Fruit fly (Drosophila melanogaster) whole organism, prepupa: ENCODE results near the gene ohgt.

Experiments
- Blimp-1 ChIP-seq: fragments of 200-800 bp; sonication (Bioruptor generic); optimal IDR thresholded peaks from 3 replicates; lab custom pipeline; 2017; ENCODE audit warnings: missing biosample characterization, missing genetic modification characterization, mild to moderate bottlenecking, moderate library complexity, missing genetic modification reagents
- CG11294 ChIP-seq: fragments of 200-800 bp; sonication (Bioruptor generic); IDR thresholded peaks from 2 replicates; pipeline ENCODE4 v1.3.6; 2022; ENCODE audit warnings: missing biosample characterization, missing genetic modification characterization
- CG15336 ChIP-seq: fragments of 200-800 bp; sonication (Bioruptor generic); IDR thresholded peaks from 2 replicates; pipeline ENCODE4 v1.3.6; 2022; ENCODE audit warnings: missing biosample characterization, missing genetic modification characterization
- CG6792 ChIP-seq: fragments of 200-800 bp; sonication (Bioruptor generic); optimal IDR thresholded peaks from 3 replicates; lab custom pipeline; 2016; ENCODE audit warnings: missing biosample characterization, missing genetic modification characterization
- CG7368 ChIP-seq: fragments of 200-800 bp; sonication (Bioruptor generic); optimal IDR thresholded peaks from 3 replicates; lab custom pipeline; 2016; ENCODE audit warnings: missing biosample characterization, missing genetic modification characterization
- CG8119 ChIP-seq: fragments of 200-800 bp; sonication (Bioruptor generic); IDR thresholded peaks from 3 replicates; pipeline ENCODE4 v1.3.6; 2022; ENCODE audit warnings: missing biosample characterization, missing genetic modification characterization
- CG8632 ChIP-seq: fragments of 200-800 bp; sonication (Bioruptor generic); optimal IDR thresholded peaks from 3 replicates; lab custom pipeline; 2016; ENCODE audit warnings: missing biosample characterization, missing genetic modification characterization
- Ets96B ChIP-seq: fragments of 200-800 bp; optimal IDR thresholded peaks from 2 replicates; lab custom pipeline; 2019; ENCODE audit warnings: missing biosample characterization, mild to moderate bottlenecking, missing genetic modification characterization, moderate library complexity
- Gug ChIP-seq: fragments of 200-800 bp; sonication (Bioruptor generic); IDR thresholded peaks from 2 replicates; pipeline ENCODE4 v1.3.6; 2022; ENCODE audit warnings: missing biosample characterization, missing genetic modification characterization
- Hr38 ChIP-seq: sonication (Bioruptor generic); optimal IDR thresholded peaks from 2 replicates; lab custom pipeline; 2016; ENCODE audit warnings: missing biosample characterization, missing genetic modification characterization
- acj6 ChIP-seq: fragments of 200-800 bp; sonication (Bioruptor generic); optimal IDR thresholded peaks from 3 replicates; lab custom pipeline; 2016; ENCODE audit warnings: missing biosample characterization, missing genetic modification characterization

dm6 chr3R:10039188-10039587, 9.8 kb upstream of the ohgt start:
- TF ChIP-seq Hr38 (no peak), CG15336 (GFP tag; lab: Robert Waterston, UW) (no peak), Ets96B (no peak), CG8632 (GFP tag; lab: Kevin White, UChicago) (no peak), acj6 (GFP tag; lab: Kevin White, UChicago) (no peak), Blimp-1 (no peak), CG6792 (GFP tag; lab: Kevin White, UChicago) (no peak), CG7368 (no peak), CG11294 (no peak), Gug (GFP tag; lab: Robert Waterston, UW) (no peak), CG8119 (GFP tag; lab: Robert Waterston, UW) (no peak)
